Worm (Caenorhabditis elegans) whole organism, L4 larva: Measurements from ENCODE around the gene chil-8.

Experiments
- ama-1 ChIP-seq: fragments of 150-350 bp; optimal IDR thresholded peaks from 2 replicates; lab custom pipeline; 2014; ENCODE audit warnings: inconsistent platforms, mixed read lengths
- jun-1 ChIP-seq: fragments of 150-350 bp; optimal IDR thresholded peaks from 2 replicates; lab custom pipeline; 2014; ENCODE audit warnings: missing biosample characterization, missing genetic modification reagents, missing genetic modification characterization
- lir-3 ChIP-seq: sonication (generic microtip); optimal IDR thresholded peaks from 2 replicates; lab custom pipeline; 2016; ENCODE audit warnings: mild to moderate bottlenecking, missing genetic modification characterization, missing compliant biosample characterization
- nhr-28 ChIP-seq: fragments of 150-350 bp; optimal IDR thresholded peaks from 2 replicates; lab custom pipeline; 2014; ENCODE audit warnings: missing biosample characterization, missing genetic modification characterization
- nhr-6 ChIP-seq: fragments of 150-350 bp; optimal IDR thresholded peaks from 2 replicates; lab custom pipeline; 2014; ENCODE audit warnings: missing biosample characterization, missing genetic modification characterization
- unc-39 ChIP-seq: sonication (generic microtip); optimal IDR thresholded peaks from 2 replicates; lab custom pipeline; 2017; ENCODE audit warnings: missing biosample characterization, missing genetic modification characterization

DNA sequence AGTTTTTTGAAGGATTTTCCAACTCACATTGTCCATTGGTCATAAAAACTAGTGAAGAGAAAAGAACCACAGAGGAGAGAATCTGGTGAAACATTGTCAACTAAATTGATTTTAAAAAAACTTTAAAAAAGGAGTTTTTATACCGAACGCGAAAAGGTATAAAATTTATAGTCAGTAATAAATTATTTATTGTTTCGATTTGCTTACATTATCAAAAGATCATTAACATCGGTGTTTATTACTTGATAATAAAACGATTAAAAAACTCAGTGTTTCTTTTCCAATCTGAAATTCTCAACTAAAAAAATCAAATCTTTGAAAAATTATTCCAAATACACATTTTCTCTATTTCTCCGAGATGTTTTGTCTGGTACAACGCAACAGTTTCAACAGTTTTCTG lies 43.3 kb upstream of the chil-8 start, which contains the start of gene F26C11.4:
- TF ChIP-seq ama-1 (lab: Kevin White, UChicago) (no peak), nhr-28 (no peak), lir-3 (tag; lab: Kevin White, UChicago) (no peak), jun-1 (tag; lab: Kevin White, UChicago) (no peak), unc-39 (tag; lab: Kevin White, UChicago) (no peak), nhr-6 (tag; lab: Kevin White, UChicago) (no peak)
